Worm (Caenorhabditis elegans) whole organism, young adult: ENCODE results near the gene srz-6.

Source experiments
- B0035.1 ChIP-seq: sonication (generic microtip); optimal IDR thresholded peaks from 2 replicates; lab custom pipeline; 2016; ENCODE audit warnings: missing genetic modification characterization, mild to moderate bottlenecking, missing compliant biosample characterization, missing genotype, missing genetic modification reagents
- F10E7.11 ChIP-seq: sonication (generic microtip); optimal IDR thresholded peaks from 2 replicates; lab custom pipeline; 2017; ENCODE audit warnings: mild to moderate bottlenecking, missing genetic modification characterization, moderate library complexity, missing compliant biosample characterization
- F23B12.7 ChIP-seq: sonication (generic microtip); optimal IDR thresholded peaks from 2 replicates; lab custom pipeline; 2017; ENCODE audit warnings: missing genetic modification characterization, mild to moderate bottlenecking, missing compliant biosample characterization, antibody characterized with exemption, moderate library complexity; ENCODE audit not compliant: insufficient read depth
- F52B5.7 ChIP-seq: sonication (generic microtip); optimal IDR thresholded peaks from 2 replicates; lab custom pipeline; 2016; ENCODE audit warnings: mild to moderate bottlenecking, missing genetic modification characterization, missing compliant biosample characterization
- T07F8.4 ChIP-seq: sonication (generic microtip); optimal IDR thresholded peaks from 2 replicates; lab custom pipeline; 2016; ENCODE audit warnings: mild to moderate bottlenecking, missing genetic modification characterization, moderate library complexity, missing compliant biosample characterization
- T26A5.8 ChIP-seq: sonication (generic microtip); optimal IDR thresholded peaks from 2 replicates; lab custom pipeline; 2016; ENCODE audit warnings: missing genetic modification characterization, missing compliant biosample characterization
- Y53F4B.3 ChIP-seq: fragments of 200-800 bp; sonication (Bioruptor generic); IDR thresholded peaks from 2 replicates; pipeline ENCODE4 v1.3.6; 2022; ENCODE audit warnings: missing genetic modification reagents, missing genetic modification characterization, missing compliant biosample characterization
- Y53G8AR.9 ChIP-seq: fragments of 200-800 bp; sonication (Bioruptor generic); conservative IDR thresholded peaks from 2 replicates; pipeline ENCODE4 v1.3.6; 2022; ENCODE audit warnings: missing genetic modification reagents, missing genetic modification characterization, missing compliant biosample characterization
- ZK185.1 ChIP-seq: sonication (generic microtip); optimal IDR thresholded peaks from 2 replicates; lab custom pipeline; 2016; ENCODE audit warnings: mild to moderate bottlenecking, missing genetic modification characterization, missing compliant biosample characterization; ENCODE audit not compliant: poor library complexity, severe bottlenecking
- aptf-3 ChIP-seq: fragments of 200-800 bp; sonication (Bioruptor generic); IDR thresholded peaks from 2 replicates; pipeline ENCODE4 v1.3.6; 2022; ENCODE audit warnings: missing genetic modification characterization, missing compliant biosample characterization
- atf-7 ChIP-seq: sonication (generic microtip); optimal IDR thresholded peaks from 2 replicates; lab custom pipeline; 2017; ENCODE audit warnings: mild to moderate bottlenecking, missing genetic modification characterization, missing compliant biosample characterization
- athp-1 ChIP-seq: sonication (generic microtip); optimal IDR thresholded peaks from 2 replicates; lab custom pipeline; 2017; ENCODE audit warnings: mild to moderate bottlenecking, missing genetic modification characterization, missing compliant biosample characterization
- attf-3 ChIP-seq: fragments of 200-800 bp; sonication (Bioruptor generic); conservative IDR thresholded peaks from 2 replicates; pipeline ENCODE4 v1.3.6; 2022; ENCODE audit warnings: missing genetic modification reagents, missing genetic modification characterization, missing compliant biosample characterization
- bed-1 ChIP-seq: fragments of 200-800 bp; sonication (Bioruptor generic); IDR thresholded peaks from 2 replicates; pipeline ENCODE4 v1.3.6; 2022; ENCODE audit warnings: missing genetic modification reagents, missing genetic modification characterization, missing compliant biosample characterization
- ceh-100 ChIP-seq: fragments of 200-800 bp; sonication (Bioruptor generic); IDR thresholded peaks from 2 replicates; pipeline ENCODE4 v1.3.6; 2022; ENCODE audit warnings: missing genetic modification reagents, missing genetic modification characterization, missing compliant biosample characterization
- ceh-58 ChIP-seq: fragments of 200-800 bp; sonication (Bioruptor generic); IDR thresholded peaks from 2 replicates; pipeline ENCODE4 v1.3.6; 2022; ENCODE audit warnings: missing genetic modification characterization, missing compliant biosample characterization
- ceh-79 ChIP-seq: sonication (generic microtip); optimal IDR thresholded peaks from 2 replicates; lab custom pipeline; 2017; ENCODE audit warnings: mild to moderate bottlenecking, missing genetic modification characterization, missing compliant biosample characterization
- egl-18 ChIP-seq: fragments of 200-800 bp; sonication (Bioruptor generic); IDR thresholded peaks from 2 replicates; pipeline ENCODE4 v1.3.6; 2022; ENCODE audit warnings: missing genetic modification reagents, missing genetic modification characterization, missing compliant biosample characterization
- ets-4 ChIP-seq: fragments of 200-800 bp; sonication (Bioruptor generic); optimal IDR thresholded peaks from 2 replicates; lab custom pipeline; 2018; ENCODE audit warnings: mild to moderate bottlenecking, missing genetic modification characterization, missing compliant biosample characterization
- fkh-3 ChIP-seq: sonication (generic microtip); optimal IDR thresholded peaks from 2 replicates; lab custom pipeline; 2016; ENCODE audit warnings: mild to moderate bottlenecking, missing genetic modification characterization, missing compliant biosample characterization
- him-1 ChIP-seq: sonication (generic microtip); optimal IDR thresholded peaks from 2 replicates; lab custom pipeline; 2016; ENCODE audit warnings: missing genotype, missing genetic modification reagents, missing genetic modification characterization, missing compliant biosample characterization
- hmg-20 ChIP-seq: fragments of 200-800 bp; sonication (Bioruptor generic); IDR thresholded peaks from 2 replicates; pipeline ENCODE4 v1.3.6; 2022; ENCODE audit warnings: missing genetic modification reagents, missing genetic modification characterization, missing compliant biosample characterization
- let-607 ChIP-seq, 2 experiments: fragments of 200-800 bp in 1 of 2; sonication (Bioruptor generic) in 1 of 2; sonication (generic microtip) in 1 of 2; optimal IDR thresholded peaks; 2 replicates each; lab custom pipeline; 2016 to 2018; ENCODE audit warnings: mild to moderate bottlenecking in 2 of 2, missing compliant biosample characterization in 2 of 2, missing genetic modification characterization in 2 of 2, moderate library complexity in 2 of 2, missing genotype in 1 of 2
- lin-26 ChIP-seq: fragments of 200-800 bp; sonication (Bioruptor generic); IDR thresholded peaks from 2 replicates; pipeline ENCODE4 v1.3.6; 2022; ENCODE audit warnings: missing genetic modification reagents, missing genetic modification characterization, missing compliant biosample characterization
- lin-40 ChIP-seq: sonication (generic microtip); optimal IDR thresholded peaks from 2 replicates; lab custom pipeline; 2016; ENCODE audit warnings: missing genetic modification characterization, mild to moderate bottlenecking, missing compliant biosample characterization, missing genotype, missing genetic modification reagents
- madf-10 ChIP-seq: sonication (generic microtip); optimal IDR thresholded peaks from 2 replicates; lab custom pipeline; 2016; ENCODE audit warnings: mild to moderate bottlenecking, missing genetic modification characterization, missing compliant biosample characterization
- madf-8 ChIP-seq: fragments of 200-800 bp; sonication (Bioruptor generic); conservative IDR thresholded peaks from 2 replicates; pipeline ENCODE4 v1.3.6; 2022; ENCODE audit warnings: missing genetic modification reagents, missing genetic modification characterization, missing compliant biosample characterization
- mcd-1 ChIP-seq: fragments of 200-800 bp; sonication (Bioruptor generic); IDR thresholded peaks from 2 replicates; pipeline ENCODE4 v1.3.6; 2022; ENCODE audit warnings: missing genetic modification reagents, missing genetic modification characterization, missing compliant biosample characterization
- mes-4 ChIP-seq: sonication (generic microtip); optimal IDR thresholded peaks from 2 replicates; lab custom pipeline; 2016; ENCODE audit warnings: missing genotype, missing genetic modification characterization, missing compliant biosample characterization
- mxl-1 ChIP-seq: sonication (generic microtip); optimal IDR thresholded peaks from 2 replicates; lab custom pipeline; 2016; ENCODE audit warnings: missing genetic modification characterization, missing compliant biosample characterization
- nfya-2 ChIP-seq: fragments of 200-800 bp; sonication (Bioruptor generic); IDR thresholded peaks from 2 replicates; pipeline ENCODE4 v1.3.6; 2022; ENCODE audit warnings: missing genetic modification reagents, missing genetic modification characterization, missing compliant biosample characterization
- nfyb-1 ChIP-seq: fragments of 200-800 bp; sonication (Bioruptor generic); IDR thresholded peaks from 2 replicates; pipeline ENCODE4 v1.3.6; 2022; ENCODE audit warnings: missing genetic modification reagents, missing genetic modification characterization, missing compliant biosample characterization
- nhr-179 ChIP-seq: sonication (generic microtip); optimal IDR thresholded peaks from 2 replicates; lab custom pipeline; 2016; ENCODE audit warnings: mild to moderate bottlenecking, missing genetic modification characterization, missing compliant biosample characterization
- nhr-80 ChIP-seq: sonication (generic microtip); optimal IDR thresholded peaks from 2 replicates; lab custom pipeline; 2016; ENCODE audit warnings: missing genetic modification characterization, missing compliant biosample characterization
- pha-4 ChIP-seq: fragments of 150-350 bp; sonication (generic microtip); optimal IDR thresholded peaks from 2 replicates; lab custom pipeline; 2014; ENCODE audit warnings: missing biosample characterization, missing genetic modification reagents, missing genetic modification characterization
- sea-2 ChIP-seq: fragments of 200-800 bp; sonication (Bioruptor generic); IDR thresholded peaks from 2 replicates; pipeline ENCODE4 v1.3.6; 2022; ENCODE audit warnings: missing genetic modification characterization, missing compliant biosample characterization
- snpc-3.4 ChIP-seq: sonication (generic microtip); optimal IDR thresholded peaks from 2 replicates; lab custom pipeline; 2017; ENCODE audit warnings: missing genetic modification characterization, mild to moderate bottlenecking, missing compliant biosample characterization, antibody characterized with exemption, moderate library complexity, missing genotype, missing genetic modification reagents
- sptf-2 ChIP-seq: fragments of 200-800 bp; sonication (Bioruptor generic); optimal IDR thresholded peaks from 2 replicates; lab custom pipeline; 2018; ENCODE audit warnings: mild to moderate bottlenecking, missing genetic modification characterization, missing compliant biosample characterization
- tbx-9 ChIP-seq: sonication (generic microtip); optimal IDR thresholded peaks from 2 replicates; lab custom pipeline; 2016; ENCODE audit warnings: borderline replicate concordance, missing genetic modification characterization, inconsistent platforms, missing compliant biosample characterization
- zim-3 ChIP-seq: sonication (generic microtip); optimal IDR thresholded peaks from 2 replicates; lab custom pipeline; 2017; ENCODE audit warnings: mild to moderate bottlenecking, missing genetic modification characterization, moderate library complexity, missing compliant biosample characterization
- ztf-18 ChIP-seq: sonication (generic microtip); optimal IDR thresholded peaks from 2 replicates; lab custom pipeline; 2016; ENCODE audit warnings: missing genotype, mild to moderate bottlenecking, missing genetic modification characterization, missing compliant biosample characterization
- ztf-25 ChIP-seq: fragments of 200-800 bp; sonication (Bioruptor generic); IDR thresholded peaks from 2 replicates; pipeline ENCODE4 v1.3.6; 2022; ENCODE audit warnings: missing genetic modification reagents, missing genetic modification characterization, missing compliant biosample characterization
- ztf-28 ChIP-seq: fragments of 200-800 bp; sonication (Bioruptor generic); IDR thresholded peaks from 2 replicates; pipeline ENCODE4 v1.3.6; 2022; ENCODE audit warnings: missing genetic modification reagents, missing genetic modification characterization, missing compliant biosample characterization
- ztf-3 ChIP-seq: fragments of 200-800 bp; sonication (Bioruptor generic); optimal IDR thresholded peaks from 2 replicates; lab custom pipeline; 2018; ENCODE audit warnings: mild to moderate bottlenecking, missing genetic modification characterization, missing compliant biosample characterization
- ztf-6 ChIP-seq: fragments of 200-800 bp; sonication (Bioruptor generic); IDR thresholded peaks from 2 replicates; pipeline ENCODE4 v1.3.6; 2022; ENCODE audit warnings: missing genetic modification reagents, missing genetic modification characterization, missing compliant biosample characterization

Gene srz-6

DNA sequence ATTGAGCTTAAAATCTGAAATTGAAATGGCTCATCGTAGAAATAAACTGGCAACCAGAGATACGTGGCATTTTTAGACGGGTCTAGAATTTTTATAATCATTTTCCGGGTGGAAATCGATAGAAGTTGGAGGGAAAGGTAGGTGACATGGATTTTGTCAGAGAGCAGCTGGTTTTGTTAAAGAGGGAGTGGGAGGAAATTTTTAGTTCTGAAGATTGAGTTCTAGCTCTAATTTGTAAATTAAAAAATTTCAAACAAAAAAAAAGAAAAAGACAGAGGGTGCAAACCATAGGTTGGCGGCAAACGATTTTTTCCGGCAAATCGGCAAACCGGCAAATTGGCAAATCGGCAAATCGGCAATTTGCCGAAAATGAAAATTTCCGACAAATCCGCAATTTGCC is 35.4 kb upstream of the srz-6 start, which contains the start of gene sre-32:
Gene sre-32, minus strand, starts transcription at position 101 of the 400 bp plus-strand sequence.
- TF ChIP-seq Y53G8AR.9 (GFP tag; lab: Robert Waterston, UW) (no peak), mcd-1 (GFP tag; lab: Robert Waterston, UW) (no peak), atf-7 (tag; lab: Kevin White, UChicago) (no peak), athp-1 (tag; lab: Kevin White, UChicago) (no peak), nfya-2 (no peak)

DNA sequence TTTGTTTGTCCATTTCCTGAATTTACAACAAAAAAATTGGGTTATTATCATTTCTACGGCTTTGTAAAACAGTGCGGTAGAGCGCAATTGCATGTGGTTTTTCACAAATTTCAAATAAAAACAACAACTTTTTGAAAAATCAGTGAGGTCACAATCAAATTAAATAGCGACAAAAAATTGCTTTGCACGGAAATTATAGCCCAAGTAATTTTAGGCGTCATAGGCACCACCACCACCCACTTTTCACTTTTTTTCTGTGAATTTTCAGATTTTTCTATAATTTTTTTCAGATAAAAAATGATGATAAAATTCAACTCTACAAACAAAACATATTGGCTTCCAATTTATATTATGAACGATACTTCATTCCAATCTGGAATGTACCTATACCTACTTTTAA is 34.8 kb upstream of the srz-6 start, which contains the start of gene sre-38:
Gene sre-38, plus strand, starts transcription at position 301 of the 400 bp plus-strand sequence.
- TF ChIP-seq let-607 (tag; optimal IDR thresholded peaks at IDR 0.05; lab: Kevin White, UChicago), result no peak
- TF ChIP-seq T07F8.4 (tag; lab: Kevin White, UChicago), result no peak
- no peak for TF ChIP-seq ztf-6
- TF ChIP-seq F52B5.7 (tag; lab: Kevin White, UChicago), result no peak
- no peak for TF ChIP-seq T26A5.8 (tag; lab: Kevin White, UChicago)
- TF ChIP-seq ztf-18, result no peak
- TF ChIP-seq tbx-9 (tag; lab: Kevin White, UChicago), result no peak
- no peak for TF ChIP-seq ztf-3 (GFP tag; lab: Kevin White, UChicago)
- no peak for TF ChIP-seq bed-1
- no peak for TF ChIP-seq ceh-79 (tag; lab: Kevin White, UChicago)
- no peak for TF ChIP-seq attf-3 (GFP tag; lab: Robert Waterston, UW)
- TF ChIP-seq athp-1 (tag; lab: Kevin White, UChicago), result no peak
- TF ChIP-seq pha-4 (tag; lab: Kevin White, UChicago), result no peak

DNA sequence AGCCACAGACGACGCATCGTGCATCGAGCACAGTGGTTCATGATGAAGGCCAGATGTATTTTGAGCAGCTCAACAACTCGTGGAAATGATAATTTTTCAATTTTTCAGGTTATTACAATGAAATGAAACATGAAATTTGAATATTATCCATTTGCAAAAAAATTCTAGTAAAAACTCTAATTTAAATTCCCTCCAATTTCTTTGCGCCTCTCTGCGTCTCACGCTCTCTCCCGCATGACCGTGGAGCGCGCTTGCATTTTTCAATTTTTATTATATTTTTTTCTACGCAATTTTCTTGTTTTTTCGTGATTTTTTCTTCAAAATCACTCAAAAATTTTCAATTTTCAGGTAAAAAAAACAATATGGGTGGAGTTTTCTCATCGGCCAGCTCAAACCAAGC is 32.6 kb upstream of the srz-6 start, which contains the start of gene tag-281:
Gene tag-281, plus strand, starts transcription at position 340 of the 400 bp plus-strand sequence.
- no peak for TF ChIP-seq nhr-179 (tag; lab: Kevin White, UChicago)
- TF ChIP-seq ceh-79 (tag; lab: Kevin White, UChicago), result no peak
- no peak for TF ChIP-seq bed-1
- TF ChIP-seq ZK185.1 (tag; lab: Kevin White, UChicago), result no peak
- TF ChIP-seq aptf-3 (GFP tag; lab: Robert Waterston, UW), result no peak
- peak; percentile 32; the same call in 1 of the 2 replicates for TF ChIP-seq madf-8 (GFP tag; lab: Robert Waterston, UW)
- no peak for TF ChIP-seq mxl-1 (tag; lab: Kevin White, UChicago)
- TF ChIP-seq lin-40 (tag; lab: Kevin White, UChicago), result no peak
- TF ChIP-seq lin-26 (GFP tag; lab: Robert Waterston, UW), result no peak
- no peak for TF ChIP-seq ztf-28 (GFP tag; lab: Robert Waterston, UW)
- no peak for TF ChIP-seq madf-10 (tag; lab: Kevin White, UChicago)
- TF ChIP-seq him-1, result no peak
- TF ChIP-seq ets-4 (GFP tag; lab: Kevin White, UChicago), result no peak
- no peak for TF ChIP-seq B0035.1 (tag; lab: Kevin White, UChicago)
- no peak for TF ChIP-seq F52B5.7 (tag; lab: Kevin White, UChicago)
- TF ChIP-seq let-607 (tag; optimal IDR thresholded peaks at IDR 0.05; lab: Kevin White, UChicago), result no peak
- no peak for TF ChIP-seq nfyb-1 (GFP tag; lab: Robert Waterston, UW)
- TF ChIP-seq zim-3, result no peak
- no peak for TF ChIP-seq egl-18
- no peak for TF ChIP-seq nfya-2
- TF ChIP-seq F10E7.11 (tag; lab: Kevin White, UChicago), result no peak
- no peak for TF ChIP-seq sea-2 (GFP tag; lab: Robert Waterston, UW)
- TF ChIP-seq fkh-3, result no peak
- no peak for TF ChIP-seq tbx-9 (tag; lab: Kevin White, UChicago)
- TF ChIP-seq nhr-80 (tag; lab: Kevin White, UChicago), result no peak
- TF ChIP-seq ceh-58 (GFP tag; lab: Robert Waterston, UW), result no peak
- TF ChIP-seq hmg-20, result no peak
- TF ChIP-seq ztf-25 (GFP tag; lab: Robert Waterston, UW), result no peak
- TF ChIP-seq ceh-100 (GFP tag; lab: Robert Waterston, UW), result no peak; the same call in 1 of the 2 replicates
- TF ChIP-seq mes-4 (tag; lab: Kevin White, UChicago), result no peak
- no peak for TF ChIP-seq Y53F4B.3 (GFP tag; lab: Robert Waterston, UW)
- TF ChIP-seq snpc-3.4 (tag; lab: Kevin White, UChicago), result no peak
- no peak for TF ChIP-seq ztf-6
- TF ChIP-seq F23B12.7 (tag; lab: Kevin White, UChicago), result no peak
- TF ChIP-seq sptf-2 (GFP tag; lab: Kevin White, UChicago), result no peak
